Fruit fly (Drosophila melanogaster): Measurements from ENCODE around the gene Slip1.

DNA sequence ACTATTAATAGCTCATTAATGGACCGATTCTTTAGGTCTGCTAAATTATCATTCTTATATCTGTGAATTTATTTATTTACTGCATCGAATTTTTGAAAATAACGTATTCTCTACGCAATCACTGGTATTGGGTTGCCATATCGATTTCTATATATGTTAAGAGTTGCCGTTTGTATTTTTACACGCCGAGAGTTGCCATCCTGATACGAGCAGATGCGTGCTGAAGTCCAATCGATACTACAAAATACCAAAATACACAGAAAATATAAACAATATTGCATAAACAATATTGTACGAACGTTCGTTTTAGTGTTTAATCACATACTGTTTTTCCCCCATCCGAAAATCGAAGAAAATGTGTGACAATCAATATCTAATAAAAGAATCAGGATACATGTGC is 34.0 kb downstream of the Slip1 start, which contains the start of gene ey:
- TF ChIP-seq Hr78 (GFP tag; optimal IDR thresholded peaks at IDR 0.05) = no peak
- TF ChIP-seq lola (GFP tag; optimal IDR thresholded peaks at IDR 0.05) = no peak
- TF ChIP-seq dsf (GFP tag; optimal IDR thresholded peaks at IDR 0.05; ENCODE audit: borderline replicate concordance) = no peak
- TF ChIP-seq woc (GFP tag; optimal IDR thresholded peaks at IDR 0.05) = no peak

All from whole organism, wandering third instar larva.